Worm (Caenorhabditis elegans): ENCODE data around the gene K10D11.5.

DNA sequence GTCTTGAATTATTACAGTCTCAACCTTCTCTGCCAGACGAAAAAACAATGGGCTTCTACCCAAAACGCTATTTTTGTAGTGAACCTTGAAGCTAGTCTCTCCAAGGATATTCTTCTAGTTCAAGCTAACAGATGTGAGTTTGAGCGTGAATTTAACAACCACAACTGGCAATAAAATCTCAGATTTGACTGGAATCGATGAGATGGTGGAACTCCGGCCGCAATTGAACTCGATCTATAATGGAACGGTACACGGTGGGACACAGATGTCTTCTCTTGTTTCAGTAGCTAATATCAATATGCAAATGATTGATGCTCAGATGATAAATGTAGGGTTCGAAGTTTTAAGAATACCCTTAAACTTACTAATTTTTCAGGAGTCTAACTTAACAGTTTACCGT is 14.0 kb downstream of the K10D11.5 start:
- TF ChIP-seq ceh-82 (tag; optimal IDR thresholded peaks at IDR 0.05) (no peak), elt-3 (tag; optimal IDR thresholded peaks at IDR 0.05) (no peak), ama-1 (optimal IDR thresholded peaks at IDR 0.05) (no peak), lin-13 (GFP tag; optimal IDR thresholded peaks at IDR 0.05) (no peak), R02D3.7 (tag; optimal IDR thresholded peaks at IDR 0.05) (no peak), blmp-1 (tag; optimal IDR thresholded peaks at IDR 0.05; ENCODE audit: insufficient read depth) (no peak), alr-1 (tag; optimal IDR thresholded peaks at IDR 0.05) (no peak), nhr-25 (tag; optimal IDR thresholded peaks at IDR 0.05) (no peak), ztf-11 (tag; optimal IDR thresholded peaks at IDR 0.05) (no peak)
